Fruit fly (Drosophila melanogaster) S2 (cell line): Measurements from ENCODE around the gene sxe2.
A peak's percentile ranks its signal among the peaks of the same experiment; 100 is the strongest.

Experiments used
- CG8478 ChIP-seq: fragments of >200 bp; optimal IDR thresholded peaks from 2 replicates; lab custom pipeline; 2018
- CTCF ChIP-seq, 2 experiments: fragments of >200 bp; optimal IDR thresholded peaks; 2 replicates each; lab custom pipeline; 2018

Gene sxe2

dm6 chr3R:16072581-16072908 is 11.1 kb upstream of the sxe2 start:
- TF ChIP-seq CTCF (optimal IDR thresholded peaks at IDR 0.05; lab: Kevin White, UChicago): no peak
- TF ChIP-seq CG8478 (lab: Kevin White, UChicago): no peak

- TF ChIP-seq CG8478 (lab: Kevin White, UChicago): no peak
- no peak for TF ChIP-seq CTCF (optimal IDR thresholded peaks at IDR 0.05; lab: Kevin White, UChicago)
Observed at dm6 chr3R:16074122-16074521, 9.6 kb upstream of the sxe2 start.

dm6 chr3R:16078247-16078646 is 5.4 kb upstream of the sxe2 start:
- no peak for TF ChIP-seq CTCF (optimal IDR thresholded peaks at IDR 0.05; lab: Kevin White, UChicago)
- TF ChIP-seq CG8478 (lab: Kevin White, UChicago): no peak

dm6 chr3R:16080942-16081589 is 2.6 kb upstream of the sxe2 start, which contains the start of gene CG32855:
CG32855 (minus strand) TSS chr3R:16080992.
- TF ChIP-seq CG8478 (lab: Kevin White, UChicago) (no peak), CTCF (optimal IDR thresholded peaks at IDR 0.05; lab: Kevin White, UChicago) (no peak)

dm6 chr3R:16082384-16082783 is 1.3 kb upstream of the sxe2 start:
- TF ChIP-seq CG8478 (lab: Kevin White, UChicago) (no peak), CTCF (optimal IDR thresholded peaks at IDR 0.05; lab: Kevin White, UChicago) (no peak)

dm6 chr3R:16091910-16092627 is 8.4 kb downstream of the sxe2 start:
- no peak for TF ChIP-seq CTCF (optimal IDR thresholded peaks at IDR 0.05; lab: Kevin White, UChicago)
- no peak for TF ChIP-seq CG8478 (lab: Kevin White, UChicago)

dm6 chr3R:16094011-16094729 is 10.5 kb downstream of the sxe2 start:
- TF ChIP-seq CTCF (optimal IDR thresholded peaks at IDR 0.05; lab: Kevin White, UChicago) (no peak), CG8478 (lab: Kevin White, UChicago) (no peak)

- no peak for TF ChIP-seq CG8478 (lab: Kevin White, UChicago)
- TF ChIP-seq CTCF (optimal IDR thresholded peaks at IDR 0.05; lab: Kevin White, UChicago): no peak
Observed at dm6 chr3R:16094918-16095317, 11.2 kb downstream of the sxe2 start.

- TF ChIP-seq CG8478 (lab: Kevin White, UChicago) (no peak), CTCF (optimal IDR thresholded peaks at IDR 0.05; lab: Kevin White, UChicago) (no peak)
Observed at dm6 chr3R:16097661-16098329, 14.1 kb downstream of the sxe2 start.

dm6 chr3R:16098333-16099267 is 14.9 kb downstream of the sxe2 start, which contains the start of the genes Mhcl and Akt:
Mhcl (minus strand) TSS chr3R:16098761.
Akt (plus strand) TSS chr3R:16099228.
- TF ChIP-seq CG8478 (lab: Kevin White, UChicago): no peak
- peak in 1 of 2 experiments; percentile 40 for TF ChIP-seq CTCF (optimal IDR thresholded peaks at IDR 0.05; lab: Kevin White, UChicago)

- TF ChIP-seq CG8478 (lab: Kevin White, UChicago) (peak; percentile 78), CTCF (optimal IDR thresholded peaks at IDR 0.05; lab: Kevin White, UChicago) (no peak)
Observed at dm6 chr3R:16099268-16100240, 15.9 kb downstream of the sxe2 start.

- TF ChIP-seq CTCF (optimal IDR thresholded peaks at IDR 0.05; lab: Kevin White, UChicago) (no peak), CG8478 (lab: Kevin White, UChicago) (no peak)
Observed at dm6 chr3R:16105813-16106480, 22.3 kb downstream of the sxe2 start.
